Worm (Caenorhabditis elegans) whole organism, young adult: ENCODE results near the gene szy-2.

ENCODE experiments used
- D2030.7 ChIP-seq: fragments of 200-800 bp; sonication (Bioruptor generic); IDR thresholded peaks from 2 replicates; pipeline ENCODE4 v1.3.6; 2022; ENCODE audit warnings: missing genetic modification reagents, missing genetic modification characterization, missing compliant biosample characterization
- F33H1.4 ChIP-seq: fragments of 200-800 bp; sonication (Bioruptor generic); IDR thresholded peaks from 2 replicates; pipeline ENCODE4 v1.3.6; 2022; ENCODE audit warnings: missing genetic modification reagents, missing genetic modification characterization, missing compliant biosample characterization
- F39B2.1 ChIP-seq: fragments of 200-800 bp; sonication (Bioruptor generic); IDR thresholded peaks from 2 replicates; pipeline ENCODE4 v1.3.6; 2022; ENCODE audit warnings: missing genetic modification reagents, missing genetic modification characterization, missing compliant biosample characterization
- F55B11.4 ChIP-seq: sonication (generic microtip); optimal IDR thresholded peaks from 2 replicates; lab custom pipeline; 2016; ENCODE audit warnings: missing compliant biosample characterization, missing genetic modification characterization, borderline replicate concordance; ENCODE audit not compliant: insufficient read depth
- F57C9.4 ChIP-seq: sonication (generic microtip); optimal IDR thresholded peaks from 2 replicates; lab custom pipeline; 2017; ENCODE audit warnings: mild to moderate bottlenecking, missing genetic modification characterization, missing compliant biosample characterization
- K11D2.4 ChIP-seq: fragments of 200-800 bp; sonication (Bioruptor generic); IDR thresholded peaks from 2 replicates; pipeline ENCODE4 v1.3.6; 2022; ENCODE audit warnings: missing genetic modification reagents, missing genetic modification characterization, missing compliant biosample characterization
- Y53F4B.3 ChIP-seq: fragments of 200-800 bp; sonication (Bioruptor generic); IDR thresholded peaks from 2 replicates; pipeline ENCODE4 v1.3.6; 2022; ENCODE audit warnings: missing genetic modification reagents, missing genetic modification characterization, missing compliant biosample characterization
- Y53G8AR.9 ChIP-seq: fragments of 200-800 bp; sonication (Bioruptor generic); conservative IDR thresholded peaks from 2 replicates; pipeline ENCODE4 v1.3.6; 2022; ENCODE audit warnings: missing genetic modification reagents, missing genetic modification characterization, missing compliant biosample characterization
- Y67H2A.10 ChIP-seq: fragments of 200-800 bp; sonication (Bioruptor generic); conservative IDR thresholded peaks from 2 replicates; pipeline ENCODE4 v1.3.6; 2022; ENCODE audit warnings: missing genetic modification reagents, missing genetic modification characterization, missing compliant biosample characterization
- akir-1 ChIP-seq: fragments of 200-800 bp; sonication (Bioruptor generic); optimal IDR thresholded peaks from 2 replicates; lab custom pipeline; 2018; ENCODE audit warnings: mild to moderate bottlenecking, missing genetic modification characterization, moderate library complexity, missing compliant biosample characterization
- atf-7 ChIP-seq: sonication (generic microtip); optimal IDR thresholded peaks from 2 replicates; lab custom pipeline; 2017; ENCODE audit warnings: mild to moderate bottlenecking, missing genetic modification characterization, missing compliant biosample characterization
- athp-1 ChIP-seq: sonication (generic microtip); optimal IDR thresholded peaks from 2 replicates; lab custom pipeline; 2017; ENCODE audit warnings: mild to moderate bottlenecking, missing genetic modification characterization, missing compliant biosample characterization
- attf-6 ChIP-seq: fragments of 200-800 bp; sonication (Bioruptor generic); IDR thresholded peaks from 2 replicates; pipeline ENCODE4 v1.3.6; 2022; ENCODE audit warnings: missing genetic modification reagents, missing genetic modification characterization, missing compliant biosample characterization
- bed-2 ChIP-seq: fragments of 200-800 bp; sonication (Bioruptor generic); IDR thresholded peaks from 2 replicates; pipeline ENCODE4 v1.3.6; 2022; ENCODE audit warnings: missing genetic modification reagents, missing genetic modification characterization, missing compliant biosample characterization
- ccch-3 ChIP-seq: fragments of 200-800 bp; sonication (Bioruptor generic); optimal IDR thresholded peaks from 2 replicates; lab custom pipeline; 2018; ENCODE audit warnings: mild to moderate bottlenecking, missing genetic modification characterization, missing compliant biosample characterization
- ceh-91 ChIP-seq: fragments of 200-800 bp; sonication (Bioruptor generic); IDR thresholded peaks from 2 replicates; pipeline ENCODE4 v1.3.6; 2022; ENCODE audit warnings: missing genetic modification reagents, missing genetic modification characterization, missing compliant biosample characterization
- dpff-1 ChIP-seq: sonication (generic microtip); optimal IDR thresholded peaks from 2 replicates; lab custom pipeline; 2017; ENCODE audit warnings: mild to moderate bottlenecking, missing genetic modification characterization, missing compliant biosample characterization
- efl-1 ChIP-seq: fragments of 150-350 bp; optimal IDR thresholded peaks from 2 replicates; lab custom pipeline; 2014; ENCODE audit warnings: missing biosample characterization, missing genetic modification reagents, missing genetic modification characterization
- egrh-3 ChIP-seq: fragments of 200-800 bp; sonication (Bioruptor generic); IDR thresholded peaks from 2 replicates; pipeline ENCODE4 v1.3.6; 2022; ENCODE audit warnings: missing genetic modification reagents, missing genetic modification characterization, missing compliant biosample characterization
- gei-17 ChIP-seq: fragments of 200-800 bp; sonication (Bioruptor generic); optimal IDR thresholded peaks from 2 replicates; lab custom pipeline; 2018; ENCODE audit warnings: mild to moderate bottlenecking, missing genetic modification characterization, missing compliant biosample characterization
- hsf-1 ChIP-seq: fragments of 200-800 bp; sonication (Bioruptor generic); IDR thresholded peaks from 2 replicates; pipeline ENCODE4 v1.3.6; 2022; ENCODE audit warnings: missing genetic modification reagents, missing genetic modification characterization, missing compliant biosample characterization
- lag-1 ChIP-seq: fragments of 200-800 bp; sonication (Bioruptor generic); IDR thresholded peaks from 2 replicates; pipeline ENCODE4 v1.3.6; 2022; ENCODE audit warnings: missing genetic modification reagents, missing genetic modification characterization, missing compliant biosample characterization
- lin-35 ChIP-seq, 3 experiments: fragments of 150-350 bp in 2 of 3; sonication (generic microtip) in 1 of 3; optimal IDR thresholded peaks; 2 replicates each; lab custom pipeline; 2014 to 2018; ENCODE audit warnings: missing biosample characterization in 3 of 3, missing genetic modification characterization in 3 of 3, missing genetic modification reagents in 3 of 3
- lin-40 ChIP-seq: sonication (generic microtip); optimal IDR thresholded peaks from 2 replicates; lab custom pipeline; 2016; ENCODE audit warnings: missing genetic modification characterization, mild to moderate bottlenecking, missing compliant biosample characterization, missing genotype, missing genetic modification reagents
- lin-54 ChIP-seq: fragments of 200-800 bp; sonication (Bioruptor generic); optimal IDR thresholded peaks from 2 replicates; lab custom pipeline; 2018; ENCODE audit warnings: mild to moderate bottlenecking, missing genetic modification characterization, missing compliant biosample characterization
- madf-10 ChIP-seq: sonication (generic microtip); optimal IDR thresholded peaks from 2 replicates; lab custom pipeline; 2016; ENCODE audit warnings: mild to moderate bottlenecking, missing genetic modification characterization, missing compliant biosample characterization
- madf-8 ChIP-seq: fragments of 200-800 bp; sonication (Bioruptor generic); conservative IDR thresholded peaks from 2 replicates; pipeline ENCODE4 v1.3.6; 2022; ENCODE audit warnings: missing genetic modification reagents, missing genetic modification characterization, missing compliant biosample characterization
- mel-28 ChIP-seq: sonication (generic microtip); optimal IDR thresholded peaks from 2 replicates; lab custom pipeline; 2016; ENCODE audit warnings: borderline replicate concordance, mild to moderate bottlenecking, missing genetic modification characterization, missing compliant biosample characterization
- nfya-1 ChIP-seq: sonication (generic microtip); optimal IDR thresholded peaks from 2 replicates; lab custom pipeline; 2017; ENCODE audit warnings: antibody characterized with exemption, missing compliant biosample characterization, missing genetic modification characterization, borderline replicate concordance; ENCODE audit not compliant: insufficient read depth
- pbrm-1 ChIP-seq: fragments of 200-800 bp; sonication (Bioruptor generic); IDR thresholded peaks from 2 replicates; pipeline ENCODE4 v1.3.6; 2022; ENCODE audit warnings: missing genetic modification reagents, missing genetic modification characterization, missing compliant biosample characterization
- rec-8 ChIP-seq, 2 experiments: sonication (generic microtip); optimal IDR thresholded peaks; 2 replicates each; lab custom pipeline; 2016; ENCODE audit warnings: mild to moderate bottlenecking in 2 of 2, missing genetic modification characterization in 2 of 2, missing genetic modification reagents in 2 of 2, missing genotype in 2 of 2, missing biosample characterization in 1 of 2, missing compliant biosample characterization in 1 of 2, moderate library complexity in 1 of 2
- rpc-1 ChIP-seq, 2 experiments: fragments of 150-350 bp in 1 of 2; sonication (generic microtip) in 1 of 2; optimal IDR thresholded peaks; 2 replicates each; lab custom pipeline; 2014 to 2018; ENCODE audit warnings: missing biosample characterization in 1 of 2, missing genetic modification characterization in 1 of 2, missing genetic modification reagents in 1 of 2, missing genotype in 1 of 2
- sdz-38 ChIP-seq: sonication (generic microtip); optimal IDR thresholded peaks from 2 replicates; lab custom pipeline; 2016; ENCODE audit warnings: missing genotype, missing genetic modification characterization, missing compliant biosample characterization
- snpc-3.4 ChIP-seq: sonication (generic microtip); optimal IDR thresholded peaks from 2 replicates; lab custom pipeline; 2017; ENCODE audit warnings: missing genetic modification characterization, mild to moderate bottlenecking, missing compliant biosample characterization, antibody characterized with exemption, moderate library complexity, missing genotype, missing genetic modification reagents
- snpc-4 ChIP-seq, 5 experiments: fragments of 150-350 bp in 1 of 5; sonication (generic microtip) in 4 of 5; optimal IDR thresholded peaks; 2 replicates each; lab custom pipeline; 2014 to 2018; ENCODE audit warnings: missing genetic modification characterization in 5 of 5, missing biosample characterization in 3 of 5, antibody characterized with exemption in 2 of 5, mild to moderate bottlenecking in 2 of 5, missing compliant biosample characterization in 2 of 5, missing genotype in 2 of 5, moderate library complexity in 2 of 5, missing genetic modification reagents in 1 of 5
- tbp1 ChIP-seq: fragments of 200-800 bp; sonication (Bioruptor generic); optimal IDR thresholded peaks from 2 replicates; lab custom pipeline; 2018; ENCODE audit warnings: mild to moderate bottlenecking, missing genetic modification characterization, missing compliant biosample characterization
- unc-130 ChIP-seq: sonication (generic microtip); optimal IDR thresholded peaks from 2 replicates; lab custom pipeline; 2016; ENCODE audit warnings: missing genetic modification reagents, missing genetic modification characterization, missing compliant biosample characterization
- xnd-1 ChIP-seq: sonication (generic microtip); optimal IDR thresholded peaks from 2 replicates; lab custom pipeline; 2016; ENCODE audit warnings: missing genotype, missing genetic modification reagents, missing genetic modification characterization, missing compliant biosample characterization
- ztf-25 ChIP-seq: fragments of 200-800 bp; sonication (Bioruptor generic); IDR thresholded peaks from 2 replicates; pipeline ENCODE4 v1.3.6; 2022; ENCODE audit warnings: missing genetic modification reagents, missing genetic modification characterization, missing compliant biosample characterization

Gene szy-2

DNA sequence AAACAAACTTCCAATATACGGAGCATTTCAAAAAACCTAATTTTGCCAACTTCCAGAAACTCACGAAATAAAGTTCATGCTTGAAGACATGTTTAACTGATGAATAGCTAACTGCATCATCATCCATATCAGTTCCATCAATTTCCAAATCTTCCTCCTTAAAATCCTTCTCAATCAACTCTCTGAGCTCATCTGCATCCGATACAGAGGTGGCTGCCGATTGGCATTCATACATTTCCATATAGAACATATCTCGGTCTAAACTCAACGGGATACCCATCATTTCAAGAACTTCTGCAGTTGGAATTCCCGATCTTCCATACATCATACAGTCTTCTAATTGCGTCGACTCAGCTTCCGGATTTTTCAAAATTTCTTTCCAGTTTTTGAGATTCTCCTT, 18.3 kb upstream of the szy-2 start:
- no peak for TF ChIP-seq ccch-3 (GFP tag; lab: Kevin White, UChicago)
- TF ChIP-seq bed-2 (GFP tag; lab: Robert Waterston, UW) = no peak
- TF ChIP-seq unc-130 (GFP tag; lab: Kevin White, UChicago) = no peak
- TF ChIP-seq Y53G8AR.9 (GFP tag; lab: Robert Waterston, UW) = no peak
- TF ChIP-seq gei-17 (GFP tag; lab: Kevin White, UChicago) = no peak
- TF ChIP-seq madf-10 (tag; lab: Kevin White, UChicago) = no peak
- no peak for TF ChIP-seq rpc-1 (optimal IDR thresholded peaks at IDR 0.05; lab: Kevin White, UChicago)
- TF ChIP-seq rpc-1 (tag; optimal IDR thresholded peaks at IDR 0.05; lab: Kevin White, UChicago) = no peak
- TF ChIP-seq lin-40 = no peak
- no peak for TF ChIP-seq D2030.7 (GFP tag; lab: Robert Waterston, UW)
- no peak for TF ChIP-seq F33H1.4 (GFP tag; lab: Robert Waterston, UW)
- TF ChIP-seq egrh-3 = no peak
- no peak for TF ChIP-seq Y67H2A.10 (GFP tag; lab: Robert Waterston, UW)
- TF ChIP-seq F55B11.4 (tag; lab: Kevin White, UChicago) = no peak
- no peak for TF ChIP-seq xnd-1 (tag; lab: Kevin White, UChicago)
- TF ChIP-seq akir-1 = no peak

DNA sequence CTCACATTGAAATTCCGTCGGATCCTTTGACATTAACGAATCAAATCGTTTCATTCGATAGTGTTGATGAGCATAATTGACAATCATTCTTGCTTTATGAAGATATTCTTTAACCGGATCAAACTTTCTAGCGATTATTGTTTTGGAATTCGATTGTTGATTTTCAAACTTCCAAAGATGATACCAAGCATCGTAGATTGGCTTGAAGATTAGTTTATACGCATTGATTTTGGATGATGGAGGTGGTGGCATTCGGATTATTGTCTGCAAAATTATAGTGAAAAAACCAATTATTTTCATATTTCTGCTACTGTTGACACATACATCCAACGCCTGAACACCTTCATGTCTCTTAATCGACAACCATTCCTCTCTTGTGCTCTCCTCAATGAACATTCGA, 17.0 kb upstream of the szy-2 start:
- no peak for TF ChIP-seq lin-40
- TF ChIP-seq snpc-4 (GFP tag; optimal IDR thresholded peaks at IDR 0.05; lab: Kevin White, UChicago) = no peak
- no peak for TF ChIP-seq snpc-4 (tag; optimal IDR thresholded peaks at IDR 0.05; lab: Kevin White, UChicago)
- TF ChIP-seq attf-6 (GFP tag; lab: Robert Waterston, UW) = no peak
- no peak for TF ChIP-seq ceh-91 (GFP tag; lab: Robert Waterston, UW)
- no peak for TF ChIP-seq athp-1 (tag; lab: Kevin White, UChicago)
- TF ChIP-seq atf-7 (tag; lab: Kevin White, UChicago) = no peak

DNA sequence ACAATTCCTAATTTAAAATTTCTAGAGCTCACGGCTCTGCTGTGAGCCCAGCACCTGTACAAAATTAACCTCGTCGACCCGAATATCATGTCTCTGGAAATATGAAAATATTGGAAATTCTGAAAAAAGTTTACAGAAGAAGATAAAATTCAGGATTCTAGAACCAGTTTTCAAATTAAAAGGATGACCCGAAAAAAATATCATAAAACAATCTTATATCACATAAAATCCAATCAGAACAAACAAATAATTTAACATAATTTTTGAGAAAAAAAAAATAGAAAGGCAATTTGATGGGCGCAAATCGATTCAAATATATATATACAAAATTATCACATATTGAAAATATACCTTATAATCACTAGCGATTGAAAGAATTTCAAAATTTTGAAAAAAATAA, 14.2 kb upstream of the szy-2 start, which contains the start of gene Y32H12A.7:
Gene Y32H12A.7, minus strand, starts transcription at position 101 of the 400 bp plus-strand sequence.
- TF ChIP-seq nfya-1 (no peak), Y53F4B.3 (GFP tag; lab: Robert Waterston, UW) (no peak), efl-1 (GFP tag; lab: Kevin White, UChicago) (no peak), F39B2.1 (GFP tag; lab: Robert Waterston, UW) (no peak), lin-54 (GFP tag; lab: Kevin White, UChicago) (no peak), lag-1 (no peak), K11D2.4 (GFP tag; lab: Robert Waterston, UW) (no peak), D2030.7 (GFP tag; lab: Robert Waterston, UW) (no peak), rec-8 (tag; optimal IDR thresholded peaks at IDR 0.05; lab: Kevin White, UChicago) (no peak), dpff-1 (tag; lab: Kevin White, UChicago) (no peak), ztf-25 (GFP tag; lab: Robert Waterston, UW) (no peak), mel-28 (tag; lab: Kevin White, UChicago) (no peak), tbp1 (no peak), madf-8 (GFP tag; lab: Robert Waterston, UW) (no peak)

DNA sequence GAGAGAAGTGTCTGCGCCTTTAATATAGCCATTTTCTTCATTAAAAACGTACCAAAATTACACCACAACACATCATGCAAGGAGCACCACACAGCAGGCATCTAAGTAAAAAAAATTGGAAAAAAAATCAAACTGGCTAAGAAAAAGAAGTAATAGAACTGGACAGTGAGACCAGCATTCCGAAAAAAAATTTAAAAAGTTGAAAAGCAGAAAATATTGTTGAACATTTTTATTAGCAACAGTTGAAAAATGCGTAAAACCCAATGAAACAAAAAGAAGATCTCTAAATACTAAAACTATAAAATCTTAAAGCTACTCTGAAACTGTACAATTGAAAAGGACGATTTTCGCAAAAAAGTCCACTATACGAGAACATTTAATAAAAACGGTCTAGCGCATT, 11.0 kb upstream of the szy-2 start, which contains the start of gene Y32H12A.6:
Gene Y32H12A.6, minus strand, starts transcription at position 101 of the 400 bp plus-strand sequence.
- no peak for TF ChIP-seq lin-35 (GFP tag; optimal IDR thresholded peaks at IDR 0.05; lab: Kevin White, UChicago)
- TF ChIP-seq hsf-1 (GFP tag; lab: Robert Waterston, UW) = no peak
- TF ChIP-seq dpff-1 (tag; lab: Kevin White, UChicago) = no peak
- no peak for TF ChIP-seq sdz-38
- TF ChIP-seq snpc-3.4 (tag; lab: Kevin White, UChicago) = no peak
- no peak for TF ChIP-seq F57C9.4
- TF ChIP-seq pbrm-1 (GFP tag; lab: Robert Waterston, UW) = no peak
